Worm (Caenorhabditis elegans): ENCODE data around the gene C18H7.4.

Gene C18H7.4

ce11 chrIV:572487-572886, 20.6 kb upstream of the C18H7.4 start, which contains the start of gene gex-2:
TSS of gene gex-2 (plus strand) at chrIV:572769.
- TF ChIP-seq mcd-1 (GFP tag; IDR thresholded peaks at IDR 0.05) (0 out of 2 replicates have a peak, but pooled peaks have one; percentile 19), nhr-80 (tag; optimal IDR thresholded peaks at IDR 0.05) (peak; percentile 10), mxl-1 (tag; optimal IDR thresholded peaks at IDR 0.05) (no peak)

DNA sequence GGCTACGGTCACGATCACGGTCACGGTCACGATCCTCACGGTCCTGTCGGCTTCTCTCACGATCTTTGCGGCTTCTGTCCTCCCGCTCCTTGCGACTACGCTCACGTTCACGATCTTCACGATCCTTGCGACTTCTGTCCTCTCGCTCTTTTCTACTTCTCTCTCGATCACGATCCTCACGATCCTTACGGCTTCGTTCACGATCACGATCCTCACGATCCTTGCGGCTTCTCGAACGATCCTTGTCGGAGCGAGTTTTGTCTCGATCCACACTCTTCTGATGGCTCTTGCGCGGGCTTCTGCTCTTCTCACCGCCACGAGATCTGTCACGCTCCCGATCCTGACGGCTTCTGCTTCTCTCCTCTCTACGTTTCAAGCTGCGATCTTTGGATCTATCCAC, 12.6 kb upstream of the C18H7.4 start:
- no peak for TF ChIP-seq F52B5.7 (tag; optimal IDR thresholded peaks at IDR 0.05)
- peak; percentile 7; the same call in 1 of the 2 replicates for TF ChIP-seq egrh-3 (GFP tag; IDR thresholded peaks at IDR 0.05)
- TF ChIP-seq zfh-2 (GFP tag; conservative IDR thresholded peaks at IDR 0.05), result peak; percentile 75

DNA sequence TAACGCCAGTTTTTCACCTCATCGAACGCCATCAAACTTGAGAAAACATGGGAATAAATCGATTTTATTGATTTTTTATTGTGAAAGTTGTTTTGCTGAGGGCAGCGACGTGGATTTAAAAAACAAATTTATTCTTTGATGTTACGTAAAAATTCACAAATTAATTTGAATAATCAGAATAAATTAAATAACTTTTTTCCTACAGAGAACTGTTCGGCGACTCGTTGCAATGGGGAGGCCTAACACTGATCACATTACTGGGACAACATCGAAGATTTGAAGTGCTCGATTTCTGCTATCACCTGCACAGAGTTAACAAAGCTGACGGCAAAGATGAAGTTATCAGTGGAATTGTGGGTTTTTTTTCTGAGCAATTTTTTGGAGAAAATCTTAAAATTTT, 11.0 kb upstream of the C18H7.4 start, which contains the start of gene F56A11.6:
Gene F56A11.6 (minus strand): TSS at position 101 of the 400 bp plus-strand sequence.
- TF ChIP-seq Y56A3A.18 (GFP tag; IDR thresholded peaks at IDR 0.05), result no peak
- TF ChIP-seq mel-28 (tag; optimal IDR thresholded peaks at IDR 0.05; ENCODE audit: borderline replicate concordance), result no peak
- TF ChIP-seq C06A6.2 (GFP tag; conservative IDR thresholded peaks at IDR 0.05), result no peak
- no peak for TF ChIP-seq egrh-3 (GFP tag; IDR thresholded peaks at IDR 0.05)
- TF ChIP-seq pha-4 (tag; optimal IDR thresholded peaks at IDR 0.05), result no peak
- no peak for TF ChIP-seq F37B4.10 (GFP tag; IDR thresholded peaks at IDR 0.05)
- TF ChIP-seq C17E4.6 (GFP tag; IDR thresholded peaks at IDR 0.05), result no peak
- no peak for TF ChIP-seq ZK185.1 (tag; optimal IDR thresholded peaks at IDR 0.05; ENCODE audit: poor library complexity, severe bottlenecking)
- no peak for TF ChIP-seq athp-1 (tag; optimal IDR thresholded peaks at IDR 0.05)
- TF ChIP-seq B0336.3 (GFP tag; IDR thresholded peaks at IDR 0.05), result no peak
- TF ChIP-seq die-1 (tag; optimal IDR thresholded peaks at IDR 0.05), result no peak
- no peak for TF ChIP-seq tbx-9 (tag; optimal IDR thresholded peaks at IDR 0.05; ENCODE audit: borderline replicate concordance)
- TF ChIP-seq bed-1 (GFP tag; IDR thresholded peaks at IDR 0.05), result no peak
- no peak for TF ChIP-seq F22D6.2 (tag; optimal IDR thresholded peaks at IDR 0.05)
- no peak for TF ChIP-seq snpc-1.3 (tag; optimal IDR thresholded peaks at IDR 0.05; ENCODE audit: insufficient read depth)
- no peak for TF ChIP-seq xnd-1 (tag; optimal IDR thresholded peaks at IDR 0.05)

- TF ChIP-seq mes-4 (tag; optimal IDR thresholded peaks at IDR 0.05), result no peak
- TF ChIP-seq ztf-26 (tag; optimal IDR thresholded peaks at IDR 0.05), result no peak
- no peak for TF ChIP-seq B0261.1 (tag; optimal IDR thresholded peaks at IDR 0.05)
- no peak for TF ChIP-seq mxl-1 (tag; optimal IDR thresholded peaks at IDR 0.05)
- no peak for TF ChIP-seq ceh-79 (tag; optimal IDR thresholded peaks at IDR 0.05)
- TF ChIP-seq pbrm-1 (GFP tag; IDR thresholded peaks at IDR 0.05), result no peak
Measured at ce11 chrIV:584039-584438, 9.1 kb upstream of the C18H7.4 start.

ce11 chrIV:587729-588128, 5.4 kb upstream of the C18H7.4 start, which contains the start of gene C18H7.12:
TSS of gene C18H7.12 (minus strand) at chrIV:587829.
- no peak for TF ChIP-seq F57A8.1 (GFP tag; optimal IDR thresholded peaks at IDR 0.05)
- TF ChIP-seq pbrm-1 (GFP tag; IDR thresholded peaks at IDR 0.05), result no peak
- no peak for TF ChIP-seq C06A6.2 (GFP tag; conservative IDR thresholded peaks at IDR 0.05)
- no peak for TF ChIP-seq ztf-22 (GFP tag; optimal IDR thresholded peaks at IDR 0.05)
- no peak for TF ChIP-seq cebp-2 (GFP tag; IDR thresholded peaks at IDR 0.05)
- TF ChIP-seq B0336.3 (GFP tag; IDR thresholded peaks at IDR 0.05), result no peak
- TF ChIP-seq nhr-120 (GFP tag; IDR thresholded peaks at IDR 0.05), result no peak
- no peak for TF ChIP-seq ccch-3 (GFP tag; optimal IDR thresholded peaks at IDR 0.05)
- TF ChIP-seq aptf-3 (GFP tag; IDR thresholded peaks at IDR 0.05), result no peak
- no peak for TF ChIP-seq ztf-28 (GFP tag; IDR thresholded peaks at IDR 0.05)
- no peak for TF ChIP-seq bed-1 (GFP tag; IDR thresholded peaks at IDR 0.05)
- no peak for TF ChIP-seq nhr-179 (tag; optimal IDR thresholded peaks at IDR 0.05)
